Worm (Caenorhabditis elegans): ENCODE data around the gene ooc-3.

DNA sequence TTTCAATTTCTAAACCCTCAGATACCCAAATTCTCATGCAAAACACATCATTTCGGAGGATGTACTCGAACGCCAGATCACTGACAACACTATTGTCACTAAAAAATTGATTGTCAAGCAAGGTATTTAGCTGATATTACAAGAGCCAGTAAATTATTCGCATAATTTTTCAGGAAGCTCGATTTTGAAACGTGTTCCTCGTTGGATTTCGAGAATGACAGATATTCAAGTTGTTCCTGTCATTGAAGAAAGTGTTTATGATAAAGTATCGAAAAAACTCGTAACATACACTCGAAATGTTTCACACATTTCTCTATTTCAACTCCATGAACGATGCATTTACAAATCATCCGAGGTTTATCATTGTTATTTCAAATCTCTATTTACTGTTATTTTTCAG lies 685 bp upstream of the ooc-3 start:
- TF ChIP-seq pha-4 (tag; optimal IDR thresholded peaks at IDR 0.05) (no peak), fkh-10 (GFP tag; optimal IDR thresholded peaks at IDR 0.05) (no peak), egl-27 (tag; optimal IDR thresholded peaks at IDR 0.05) (no peak), daf-12 (tag; optimal IDR thresholded peaks at IDR 0.05) (no peak), elt-1 (tag; optimal IDR thresholded peaks at IDR 0.05) (no peak), snpc-4 (tag; optimal IDR thresholded peaks at IDR 0.05) (no peak), nhr-237 (tag; optimal IDR thresholded peaks at IDR 0.05) (no peak), nfya-1 (tag; optimal IDR thresholded peaks at IDR 0.05; ENCODE audit: insufficient read depth) (no peak), ztf-4 (tag; optimal IDR thresholded peaks at IDR 0.05) (no peak), ztf-11 (tag; optimal IDR thresholded peaks at IDR 0.05) (no peak), unc-39 (tag; optimal IDR thresholded peaks at IDR 0.05) (no peak)
